Fruit fly (Drosophila melanogaster) whole organism, adult: ENCODE results near the gene CG17816.

Experiments used
- CG11617 ChIP-seq: fragments of 200-800 bp; sonication (Bioruptor generic); optimal IDR thresholded peaks from 2 replicates; lab custom pipeline; 2017; ENCODE audit warnings: mild to moderate bottlenecking, missing biosample characterization, missing genetic modification reagents, missing genetic modification characterization
- CG12768 ChIP-seq: fragments of 200-800 bp; sonication (Bioruptor generic); optimal IDR thresholded peaks from 2 replicates; lab custom pipeline; 2017; ENCODE audit warnings: missing biosample characterization, missing genetic modification characterization, mild to moderate bottlenecking, moderate library complexity, missing genetic modification reagents
- CG14711 ChIP-seq: fragments of 200-800 bp; sonication (Bioruptor generic); optimal IDR thresholded peaks from 2 replicates; lab custom pipeline; 2018; ENCODE audit warnings: missing biosample characterization, mild to moderate bottlenecking, missing genetic modification characterization, moderate library complexity
- CG1620 ChIP-seq: fragments of 200-800 bp; sonication (Bioruptor generic); optimal IDR thresholded peaks from 2 replicates; lab custom pipeline; 2016; ENCODE audit warnings: missing biosample characterization, missing genetic modification characterization
- CG33017 ChIP-seq: fragments of 200-800 bp; sonication (Bioruptor generic); optimal IDR thresholded peaks from 2 replicates; lab custom pipeline; 2018; ENCODE audit warnings: missing biosample characterization, mild to moderate bottlenecking, missing genetic modification characterization, moderate library complexity
- CG5204 ChIP-seq: fragments of 200-800 bp; sonication (Bioruptor generic); optimal IDR thresholded peaks from 2 replicates; lab custom pipeline; 2016; ENCODE audit warnings: missing biosample characterization, missing genetic modification characterization
- CG7045 ChIP-seq: fragments of 200-800 bp; sonication (Bioruptor generic); optimal IDR thresholded peaks from 2 replicates; lab custom pipeline; 2017; ENCODE audit warnings: missing biosample characterization, mild to moderate bottlenecking, missing genetic modification characterization
- CG7101 ChIP-seq: fragments of 200-800 bp; sonication (Bioruptor generic); optimal IDR thresholded peaks from 2 replicates; lab custom pipeline; 2018; ENCODE audit warnings: missing biosample characterization, mild to moderate bottlenecking, missing genetic modification characterization, moderate library complexity
- Clk ChIP-seq: fragments of 200-800 bp; sonication (Bioruptor generic); optimal IDR thresholded peaks from 2 replicates; lab custom pipeline; 2017; ENCODE audit warnings: missing biosample characterization, missing genetic modification characterization
- Crg-1 ChIP-seq: fragments of 200-800 bp; sonication (Bioruptor generic); optimal IDR thresholded peaks from 2 replicates; lab custom pipeline; 2016; ENCODE audit warnings: missing biosample characterization, missing genetic modification characterization
- Hr96 ChIP-seq: fragments of 200-800 bp; sonication (Bioruptor generic); optimal IDR thresholded peaks from 2 replicates; lab custom pipeline; 2016; ENCODE audit warnings: missing biosample characterization, missing genetic modification characterization
- Mnt ChIP-seq: fragments of 200-800 bp; sonication (Bioruptor generic); optimal IDR thresholded peaks from 2 replicates; lab custom pipeline; 2016; ENCODE audit warnings: missing biosample characterization, mild to moderate bottlenecking, missing genetic modification characterization
- bab1 ChIP-seq: fragments of 200-800 bp; sonication (Bioruptor generic); optimal IDR thresholded peaks from 3 replicates; lab custom pipeline; 2019; ENCODE audit warnings: missing biosample characterization, mild to moderate bottlenecking, missing genetic modification characterization, moderate library complexity
- cic ChIP-seq: fragments of 200-800 bp; sonication (Bioruptor generic); optimal IDR thresholded peaks from 2 replicates; lab custom pipeline; 2017; ENCODE audit warnings: missing biosample characterization, mild to moderate bottlenecking, missing genetic modification characterization, moderate library complexity
- cnc ChIP-seq, 2 experiments: fragments of >200 bp; optimal IDR thresholded peaks; 2 replicates each; lab custom pipeline; 2017
- kay ChIP-seq: fragments of 200-800 bp; sonication (Bioruptor generic); peaks from one replicate; lab custom pipeline; 2016; ENCODE audit warnings: missing biosample characterization, missing genetic modification characterization, borderline replicate concordance
- ovo ChIP-seq: fragments of 200-800 bp; sonication (Bioruptor generic); optimal IDR thresholded peaks from 2 replicates; lab custom pipeline; 2016; ENCODE audit warnings: missing biosample characterization, missing genetic modification characterization
- pad ChIP-seq: fragments of 200-800 bp; sonication (Bioruptor generic); optimal IDR thresholded peaks from 3 replicates; lab custom pipeline; 2017; ENCODE audit warnings: missing biosample characterization, missing genetic modification characterization, mild to moderate bottlenecking, moderate library complexity, missing genetic modification reagents
- tj ChIP-seq: fragments of 200-800 bp; sonication (Bioruptor generic); optimal IDR thresholded peaks from 3 replicates; lab custom pipeline; 2017; ENCODE audit warnings: missing biosample characterization, mild to moderate bottlenecking, missing genetic modification characterization, moderate library complexity
- toe ChIP-seq: fragments of 200-800 bp; sonication (Bioruptor generic); optimal IDR thresholded peaks from 2 replicates; lab custom pipeline; 2016; ENCODE audit warnings: missing biosample characterization, missing genetic modification characterization

CG17816 gene

DNA sequence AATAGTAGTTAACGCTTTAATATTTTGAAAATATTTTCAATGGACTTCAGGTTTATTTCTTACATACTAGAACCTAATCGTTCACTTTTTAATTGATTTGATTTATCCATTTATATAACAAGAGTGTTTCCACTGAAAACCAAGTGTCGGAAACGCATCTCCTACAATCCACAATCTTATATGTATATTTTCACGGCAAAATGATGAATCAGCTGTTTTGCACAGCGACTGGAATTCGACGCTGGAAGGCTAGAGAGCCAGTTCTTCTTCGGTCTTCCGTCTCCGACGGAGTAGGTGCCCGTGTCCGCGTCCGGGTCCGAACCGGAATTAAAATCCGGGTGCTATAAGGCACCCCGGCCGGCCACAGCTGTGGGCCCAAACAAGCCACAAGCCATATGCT lies 2.1 kb downstream of the CG17816 start:
- TF ChIP-seq Hr96 (GFP tag; lab: Kevin White, UChicago) (no peak), Mnt (GFP tag; lab: Kevin White, UChicago) (no peak), bab1 (GFP tag; lab: Kevin White, UChicago) (no peak), cic (GFP tag; lab: Kevin White, UChicago) (no peak), toe (no peak), CG1620 (GFP tag; lab: Kevin White, UChicago) (no peak), CG33017 (tag; lab: Kevin White, UChicago) (no peak), CG12768 (no peak), CG5204 (GFP tag; lab: Kevin White, UChicago) (no peak), CG7101 (no peak), kay (no peak), CG11617 (no peak), tj (GFP tag; lab: Kevin White, UChicago) (no peak), cnc (optimal IDR thresholded peaks at IDR 0.05; lab: Kevin White, UChicago) (no peak), CG14711 (tag; lab: Kevin White, UChicago) (no peak), Crg-1 (GFP tag; lab: Kevin White, UChicago) (no peak), pad (GFP tag; lab: Kevin White, UChicago) (no peak), Clk (GFP tag; lab: Kevin White, UChicago) (no peak)

- TF ChIP-seq CG5204 (GFP tag; lab: Kevin White, UChicago) (peak; percentile 32), CG7045 (GFP tag; lab: Kevin White, UChicago) (peak; percentile 36), Hr96 (GFP tag; lab: Kevin White, UChicago) (peak; percentile 43), CG14711 (tag; lab: Kevin White, UChicago) (peak; percentile 69), cnc (optimal IDR thresholded peaks at IDR 0.05; lab: Kevin White, UChicago) (no peak), CG7101 (peak; percentile 34), CG1620 (GFP tag; lab: Kevin White, UChicago) (no peak), pad (GFP tag; lab: Kevin White, UChicago) (peak; percentile 2), Crg-1 (GFP tag; lab: Kevin White, UChicago) (no peak), bab1 (GFP tag; lab: Kevin White, UChicago) (no peak), CG12768 (peak; percentile 49), tj (GFP tag; lab: Kevin White, UChicago) (no peak), Clk (GFP tag; lab: Kevin White, UChicago) (peak; percentile 52), ovo (no peak), toe (peak; percentile 68), kay (no peak), CG11617 (peak; percentile 28), CG33017 (tag; lab: Kevin White, UChicago) (peak; percentile 41), Mnt (GFP tag; lab: Kevin White, UChicago) (peak; percentile 18), cic (GFP tag; lab: Kevin White, UChicago) (peak; percentile 88)
Measured at dm6 chr3R:7821559-7821958, 65.0 kb downstream of the CG17816 start.

- TF ChIP-seq CG33017 (tag; lab: Kevin White, UChicago) (peak; percentile 34), CG14711 (tag; lab: Kevin White, UChicago) (peak; percentile 22), CG7045 (GFP tag; lab: Kevin White, UChicago) (peak; percentile 74), Hr96 (GFP tag; lab: Kevin White, UChicago) (peak; percentile 42), Mnt (GFP tag; lab: Kevin White, UChicago) (no peak), ovo (no peak), CG12768 (peak; percentile 61), toe (peak; percentile 70), pad (GFP tag; lab: Kevin White, UChicago) (peak; percentile 36), CG11617 (peak; percentile 40), CG1620 (GFP tag; lab: Kevin White, UChicago) (no peak), Clk (GFP tag; lab: Kevin White, UChicago) (no peak), bab1 (GFP tag; lab: Kevin White, UChicago) (no peak), tj (GFP tag; lab: Kevin White, UChicago) (peak; percentile 4), CG5204 (GFP tag; lab: Kevin White, UChicago) (peak; percentile 76), Crg-1 (GFP tag; lab: Kevin White, UChicago) (no peak), kay (peak; percentile 32), CG7101 (no peak), cnc (optimal IDR thresholded peaks at IDR 0.05; lab: Kevin White, UChicago) (no peak), cic (GFP tag; lab: Kevin White, UChicago) (no peak)
Measured at dm6 chr3R:7813981-7814529, 72.5 kb downstream of the CG17816 start, which contains the start of gene CG34384. CG34384 (plus strand) TSS chr3R:7814361.

DNA sequence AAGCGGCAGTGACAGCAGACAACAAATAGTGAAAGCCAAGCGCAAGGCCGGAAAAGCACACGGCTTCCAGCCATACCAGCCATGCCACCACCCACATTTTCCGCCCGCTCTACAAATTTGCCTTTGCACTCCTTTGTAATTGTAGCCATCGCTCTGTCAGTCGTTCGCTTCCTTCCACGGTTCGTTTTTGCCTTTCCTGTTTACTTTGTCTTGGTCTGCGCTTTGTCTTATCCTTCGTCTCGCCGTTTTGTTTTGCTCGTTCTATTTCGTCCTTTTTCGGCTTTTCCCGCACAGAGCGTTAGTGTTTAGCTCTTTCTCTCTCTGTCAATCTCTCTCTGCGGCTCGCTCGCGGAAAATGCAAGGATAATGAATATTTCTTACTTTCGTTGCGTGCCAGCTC lies 73.0 kb downstream of the CG17816 start:
- TF ChIP-seq CG7101 (no peak), Crg-1 (GFP tag; lab: Kevin White, UChicago) (no peak), ovo (no peak), CG33017 (tag; lab: Kevin White, UChicago) (no peak), CG12768 (no peak), CG14711 (tag; lab: Kevin White, UChicago) (no peak), CG7045 (GFP tag; lab: Kevin White, UChicago) (no peak)

- TF ChIP-seq CG33017 (tag; lab: Kevin White, UChicago) (no peak), Hr96 (GFP tag; lab: Kevin White, UChicago) (no peak), toe (no peak), kay (no peak), Crg-1 (GFP tag; lab: Kevin White, UChicago) (no peak), ovo (no peak), CG11617 (no peak), CG7045 (GFP tag; lab: Kevin White, UChicago) (no peak), tj (GFP tag; lab: Kevin White, UChicago) (no peak), Clk (GFP tag; lab: Kevin White, UChicago) (no peak), CG12768 (no peak), CG1620 (GFP tag; lab: Kevin White, UChicago) (no peak), CG14711 (tag; lab: Kevin White, UChicago) (no peak), cnc (optimal IDR thresholded peaks at IDR 0.05; lab: Kevin White, UChicago) (no peak), pad (GFP tag; lab: Kevin White, UChicago) (no peak), cic (GFP tag; lab: Kevin White, UChicago) (no peak), CG7101 (no peak), Mnt (GFP tag; lab: Kevin White, UChicago) (no peak), bab1 (GFP tag; lab: Kevin White, UChicago) (no peak), CG5204 (GFP tag; lab: Kevin White, UChicago) (no peak)
Measured at dm6 chr3R:7811514-7811913, 75.0 kb downstream of the CG17816 start, which contains the start of gene CG31473. CG31473 (plus strand) TSS chr3R:7811814.
